Fruit fly (Drosophila melanogaster) whole organism, embryonic: ENCODE data around the gene CG33543.

Experiments
- Adf1 ChIP-seq: fragments of 200-800 bp; sonication (Bioruptor generic); IDR thresholded peaks from 2 replicates; pipeline ENCODE4 v1.3.6; 2022; ENCODE audit warnings: missing biosample characterization, missing genetic modification characterization
- CG10147 ChIP-seq: fragments of 200-800 bp; sonication (Bioruptor generic); optimal IDR thresholded peaks from 2 replicates; lab custom pipeline; 2019; ENCODE audit warnings: missing biosample characterization, mild to moderate bottlenecking, missing genetic modification characterization, moderate library complexity
- CG1024 ChIP-seq: fragments of 200-800 bp; sonication (Bioruptor generic); IDR thresholded peaks from 2 replicates; pipeline ENCODE4 v1.3.6; 2022; ENCODE audit warnings: missing biosample characterization, missing genetic modification characterization
- CG11695 ChIP-seq: fragments of 200-800 bp; sonication (Bioruptor generic); IDR thresholded peaks from 3 replicates; pipeline ENCODE4 v1.3.6; 2022; ENCODE audit warnings: missing biosample characterization, missing genetic modification characterization
- CG13287 ChIP-seq: fragments of 200-800 bp; sonication (Bioruptor generic); IDR thresholded peaks from 2 replicates; pipeline ENCODE4 v1.3.6; 2022; ENCODE audit warnings: missing biosample characterization, missing genetic modification characterization; ENCODE audit not compliant: partially characterized antibody
- CG13296 ChIP-seq: fragments of 200-800 bp; sonication (Bioruptor generic); optimal IDR thresholded peaks from 3 replicates; lab custom pipeline; 2018; ENCODE audit warnings: missing biosample characterization, mild to moderate bottlenecking, missing genetic modification characterization
- CG14050 ChIP-seq: fragments of 200-800 bp; sonication (Bioruptor generic); IDR thresholded peaks from 3 replicates; pipeline ENCODE4 v1.3.6; 2022; ENCODE audit warnings: missing biosample characterization, missing genetic modification characterization
- CG17568 ChIP-seq: fragments of 200-800 bp; sonication (Bioruptor generic); optimal IDR thresholded peaks from 2 replicates; lab custom pipeline; 2018; ENCODE audit warnings: missing biosample characterization, mild to moderate bottlenecking, missing genetic modification characterization, moderate library complexity
- CG17612 ChIP-seq: fragments of 200-800 bp; sonication (Bioruptor generic); IDR thresholded peaks from 2 replicates; pipeline ENCODE4 v1.3.6; 2022; ENCODE audit warnings: missing biosample characterization, missing genetic modification characterization
- CG17912 ChIP-seq: fragments of 200-800 bp; sonication (Bioruptor generic); optimal IDR thresholded peaks from 2 replicates; lab custom pipeline; 2018; ENCODE audit warnings: missing biosample characterization, mild to moderate bottlenecking, missing genetic modification characterization
- CG1832 ChIP-seq: fragments of 200-800 bp; sonication (Bioruptor generic); optimal IDR thresholded peaks from 2 replicates; lab custom pipeline; 2017; ENCODE audit warnings: missing biosample characterization, mild to moderate bottlenecking, missing genetic modification characterization, inconsistent platforms
- CG2202 ChIP-seq: fragments of 200-800 bp; sonication (Bioruptor generic); optimal IDR thresholded peaks from 2 replicates; lab custom pipeline; 2018; ENCODE audit warnings: missing biosample characterization, mild to moderate bottlenecking, missing genetic modification characterization
- CG30431 ChIP-seq: fragments of 200-800 bp; sonication (Bioruptor generic); optimal IDR thresholded peaks from 2 replicates; lab custom pipeline; 2017; ENCODE audit warnings: missing biosample characterization, missing genetic modification characterization
- CG3847 ChIP-seq: fragments of 200-800 bp; sonication (Bioruptor generic); IDR thresholded peaks from 2 replicates; pipeline ENCODE4 v1.3.6; 2022; ENCODE audit warnings: missing biosample characterization, missing genetic modification characterization
- CG3995 ChIP-seq: fragments of 200-800 bp; sonication (Bioruptor generic); optimal IDR thresholded peaks from 3 replicates; lab custom pipeline; 2016; ENCODE audit warnings: missing biosample characterization, missing genetic modification characterization
- CG8290 ChIP-seq, 3 experiments: fragments of 200-800 bp; sonication (Bioruptor generic); optimal IDR thresholded peaks; 2 replicates each; lab custom pipeline; 2016 to 2019; ENCODE audit warnings: missing biosample characterization in 3 of 3, missing genetic modification characterization in 3 of 3, mild to moderate bottlenecking in 2 of 3, moderate library complexity in 1 of 3
- CG9609 ChIP-seq: fragments of 200-800 bp; sonication (Bioruptor generic); optimal IDR thresholded peaks from 3 replicates; lab custom pipeline; 2016; ENCODE audit warnings: missing biosample characterization, missing genetic modification characterization
- Deaf1 ChIP-seq: fragments of 200-800 bp; optimal IDR thresholded peaks from 3 replicates; lab custom pipeline; 2019; ENCODE audit warnings: missing biosample characterization, mild to moderate bottlenecking, missing genetic modification characterization, moderate library complexity
- Dip3 ChIP-seq: fragments of 200-800 bp; sonication (Bioruptor generic); optimal IDR thresholded peaks from 3 replicates; lab custom pipeline; 2016; ENCODE audit warnings: missing biosample characterization, missing genetic modification characterization
- E2f2 ChIP-seq: fragments of 200-800 bp; sonication (Bioruptor generic); IDR thresholded peaks from 2 replicates; pipeline ENCODE4 v1.3.6; 2022; ENCODE audit warnings: missing biosample characterization, missing genetic modification characterization
- Hey ChIP-seq: fragments of 200-800 bp; sonication (Bioruptor generic); optimal IDR thresholded peaks from 3 replicates; lab custom pipeline; 2018; ENCODE audit warnings: missing biosample characterization, mild to moderate bottlenecking, missing genetic modification characterization
- Lhr ChIP-seq: fragments of 200-800 bp; sonication (Bioruptor generic); optimal IDR thresholded peaks from 3 replicates; lab custom pipeline; 2017; ENCODE audit warnings: mild to moderate bottlenecking, missing biosample characterization, missing genetic modification reagents, missing genetic modification characterization
- Neu2 ChIP-seq: fragments of 200-800 bp; sonication (Bioruptor generic); optimal IDR thresholded peaks from 3 replicates; lab custom pipeline; 2016; ENCODE audit warnings: missing biosample characterization, missing genetic modification characterization, borderline replicate concordance
- Spps ChIP-seq: fragments of 200-800 bp; sonication (Bioruptor generic); optimal IDR thresholded peaks from 2 replicates; lab custom pipeline; 2018; ENCODE audit warnings: missing biosample characterization, mild to moderate bottlenecking, missing genetic modification characterization
- Sry-β ChIP-seq: fragments of 200-800 bp; sonication (Bioruptor generic); optimal IDR thresholded peaks from 2 replicates; lab custom pipeline; 2018; ENCODE audit warnings: missing biosample characterization, mild to moderate bottlenecking, missing genetic modification characterization, moderate library complexity
- aop ChIP-seq: fragments of 200-800 bp; sonication (Bioruptor generic); IDR thresholded peaks from 2 replicates; pipeline ENCODE4 v1.3.6; 2022; ENCODE audit warnings: missing biosample characterization, missing genetic modification characterization
- ara ChIP-seq: fragments of 200-800 bp; sonication (Bioruptor generic); IDR thresholded peaks from 2 replicates; pipeline ENCODE4 v1.3.6; 2022; ENCODE audit warnings: missing biosample characterization, missing genetic modification characterization
- dmrt99B ChIP-seq: fragments of 200-800 bp; sonication (Bioruptor generic); optimal IDR thresholded peaks from 2 replicates; lab custom pipeline; 2018; ENCODE audit warnings: missing biosample characterization, mild to moderate bottlenecking, missing genetic modification characterization, moderate library complexity
- emc ChIP-seq: fragments of 200-800 bp; sonication (Bioruptor generic); optimal IDR thresholded peaks from 2 replicates; lab custom pipeline; 2016; ENCODE audit warnings: missing biosample characterization, missing genetic modification characterization
- ems ChIP-seq: fragments of 200-800 bp; sonication (Bioruptor generic); optimal IDR thresholded peaks from 3 replicates; lab custom pipeline; 2016; ENCODE audit warnings: missing biosample characterization, missing genetic modification characterization
- esg ChIP-seq: fragments of 200-800 bp; sonication (Bioruptor generic); conservative IDR thresholded peaks from 2 replicates; pipeline ENCODE4 v1.3.6; 2022; ENCODE audit warnings: missing biosample characterization, missing genetic modification characterization
- gsb-n ChIP-seq: fragments of 200-800 bp; sonication (Bioruptor generic); optimal IDR thresholded peaks from 3 replicates; lab custom pipeline; 2018; ENCODE audit warnings: missing biosample characterization, mild to moderate bottlenecking, missing genetic modification characterization
- hkb ChIP-seq, 2 experiments: fragments of 200-800 bp in 1 of 2; fragments of >200 bp in 1 of 2; sonication (Bioruptor generic) in 1 of 2; IDR thresholded peaks in 1 of 2; optimal IDR thresholded peaks in 1 of 2; 2 replicates each; pipeline versions ENCODE4 v1.3.6 to Lab custom; 2017 to 2022; ENCODE audit warnings: missing biosample characterization in 1 of 2, missing genetic modification characterization in 1 of 2
- inv ChIP-seq: fragments of 200-800 bp; sonication (Bioruptor generic); IDR thresholded peaks from 2 replicates; pipeline ENCODE4 v1.3.6; 2022; ENCODE audit warnings: missing biosample characterization, missing genetic modification characterization; ENCODE audit not compliant: partially characterized antibody
- lov ChIP-seq, 2 experiments: fragments of 200-800 bp in 1 of 2; fragments of >200 bp in 1 of 2; sonication (Bioruptor generic) in 1 of 2; IDR thresholded peaks in 1 of 2; optimal IDR thresholded peaks in 1 of 2; 2 replicates in 1 of 2; 3 replicates in 1 of 2; pipeline versions ENCODE4 v1.3.6 to Lab custom; 2017 to 2022; ENCODE audit warnings: missing biosample characterization in 1 of 2, missing genetic modification characterization in 1 of 2
- mld ChIP-seq: fragments of 200-800 bp; sonication (Bioruptor generic); IDR thresholded peaks from 3 replicates; pipeline ENCODE4 v1.3.6; 2022; ENCODE audit warnings: missing biosample characterization, missing genetic modification characterization; ENCODE audit not compliant: partially characterized antibody
- nmo ChIP-seq: fragments of 200-800 bp; sonication (Bioruptor generic); optimal IDR thresholded peaks from 2 replicates; lab custom pipeline; 2018; ENCODE audit warnings: missing biosample characterization, mild to moderate bottlenecking, missing genetic modification characterization, moderate library complexity
- odd ChIP-seq: fragments of 200-800 bp; sonication (Bioruptor generic); optimal IDR thresholded peaks from 2 replicates; lab custom pipeline; 2017; ENCODE audit warnings: missing biosample characterization, mild to moderate bottlenecking, missing genetic modification characterization
- pnt ChIP-seq: fragments of 200-800 bp; sonication (Bioruptor generic); optimal IDR thresholded peaks from 3 replicates; lab custom pipeline; 2016; ENCODE audit warnings: missing biosample characterization, missing genetic modification characterization
- shn ChIP-seq: fragments of 200-800 bp; sonication (Bioruptor generic); optimal IDR thresholded peaks from 3 replicates; lab custom pipeline; 2016; ENCODE audit warnings: missing biosample characterization, missing genetic modification characterization
- sna ChIP-seq: fragments of 200-800 bp; sonication (Bioruptor generic); IDR thresholded peaks from 2 replicates; pipeline ENCODE4 v1.3.6; 2022; ENCODE audit warnings: missing biosample characterization, missing genetic modification characterization; ENCODE audit not compliant: partially characterized antibody
- so ChIP-seq: fragments of 200-800 bp; sonication (Bioruptor generic); IDR thresholded peaks from 3 replicates; pipeline ENCODE4 v1.3.6; 2022; ENCODE audit warnings: missing biosample characterization, missing genetic modification characterization
- sob ChIP-seq: fragments of 200-800 bp; sonication (Bioruptor generic); IDR thresholded peaks from 2 replicates; pipeline ENCODE4 v1.3.6; 2022; ENCODE audit warnings: missing biosample characterization, missing genetic modification characterization
- sqz ChIP-seq: fragments of 200-800 bp; sonication (Bioruptor generic); optimal IDR thresholded peaks from 3 replicates; lab custom pipeline; 2018; ENCODE audit warnings: missing biosample characterization, mild to moderate bottlenecking, missing genetic modification characterization
- sug ChIP-seq: fragments of 200-800 bp; optimal IDR thresholded peaks from 2 replicates; lab custom pipeline; 2019; ENCODE audit warnings: missing biosample characterization, mild to moderate bottlenecking, missing genetic modification characterization, moderate library complexity
- tx ChIP-seq: fragments of 200-800 bp; sonication (Bioruptor generic); optimal IDR thresholded peaks from 2 replicates; lab custom pipeline; 2016; ENCODE audit warnings: missing biosample characterization, missing genetic modification characterization
- unpg ChIP-seq: fragments of 200-800 bp; sonication (Bioruptor generic); optimal IDR thresholded peaks from 3 replicates; lab custom pipeline; 2018; ENCODE audit warnings: missing biosample characterization, mild to moderate bottlenecking, missing genetic modification characterization, moderate library complexity
- yki ChIP-seq: fragments of >200 bp; optimal IDR thresholded peaks from 3 replicates; lab custom pipeline; 2018
- zfh1 ChIP-seq: fragments of 200-800 bp; sonication (Bioruptor generic); IDR thresholded peaks from 3 replicates; pipeline ENCODE4 v1.3.6; 2022; ENCODE audit warnings: missing biosample characterization, missing genetic modification characterization

The CG33543 gene

dm6 chr2L:2038253-2038955, 32.3 kb upstream of the CG33543 start (continued):
- no peak for TF ChIP-seq Sry-β (GFP tag; lab: Kevin White, UChicago)
- no peak for TF ChIP-seq CG13287 (GFP tag; lab: Robert Waterston, UW)
- no peak for TF ChIP-seq Deaf1 (tag; lab: Kevin White, UChicago)
- no peak for TF ChIP-seq shn
- TF ChIP-seq unpg (GFP tag; lab: Kevin White, UChicago) = peak; percentile 3
- no peak for TF ChIP-seq sna (GFP tag; lab: Robert Waterston, UW)
- TF ChIP-seq CG3995 (GFP tag; lab: Kevin White, UChicago) = peak; percentile 12
- no peak for TF ChIP-seq tx
- TF ChIP-seq inv (GFP tag; lab: Robert Waterston, UW) = no peak
- TF ChIP-seq CG1024 = no peak
- TF ChIP-seq sug (tag; lab: Kevin White, UChicago) = peak; percentile 9
- TF ChIP-seq CG17912 (GFP tag; lab: Kevin White, UChicago) = no peak
- TF ChIP-seq ems (GFP tag; lab: Kevin White, UChicago) = no peak
- no peak for TF ChIP-seq CG10147 (GFP tag; lab: Kevin White, UChicago)
- no peak for TF ChIP-seq CG8290 (GFP tag; optimal IDR thresholded peaks at IDR 0.05; lab: Kevin White, UChicago)
- no peak for TF ChIP-seq CG8290 (tag; optimal IDR thresholded peaks at IDR 0.05; lab: Kevin White, UChicago)
- TF ChIP-seq dmrt99B (tag; lab: Kevin White, UChicago) = no peak
- TF ChIP-seq lov (optimal IDR thresholded peaks at IDR 0.05; lab: Kevin White, UChicago) = no peak
- TF ChIP-seq lov (GFP tag; IDR thresholded peaks at IDR 0.05; lab: Robert Waterston, UW) = no peak
- no peak for TF ChIP-seq CG1832 (GFP tag; lab: Kevin White, UChicago)
- no peak for TF ChIP-seq Spps (tag; lab: Kevin White, UChicago)
- TF ChIP-seq E2f2 (GFP tag; lab: Robert Waterston, UW) = no peak
- no peak for TF ChIP-seq emc (GFP tag; lab: Kevin White, UChicago)
- TF ChIP-seq Dip3 = no peak
- no peak for TF ChIP-seq Hey
- TF ChIP-seq so (GFP tag; lab: Robert Waterston, UW) = no peak
- no peak for TF ChIP-seq zfh1 (GFP tag; lab: Robert Waterston, UW)
- TF ChIP-seq nmo = no peak
- TF ChIP-seq sob (GFP tag; lab: Robert Waterston, UW) = no peak
- TF ChIP-seq Lhr (GFP tag; lab: Kevin White, UChicago) = no peak
- no peak for TF ChIP-seq CG9609 (GFP tag; lab: Kevin White, UChicago)
- TF ChIP-seq sqz (GFP tag; lab: Kevin White, UChicago) = no peak
- no peak for TF ChIP-seq CG14050 (GFP tag; lab: Robert Waterston, UW)
- TF ChIP-seq mld (GFP tag; lab: Robert Waterston, UW) = no peak
- no peak for TF ChIP-seq odd (GFP tag; lab: Kevin White, UChicago)
- no peak for TF ChIP-seq ara (GFP tag; lab: Robert Waterston, UW)
- no peak for TF ChIP-seq yki (lab: Kevin White, UChicago)
- TF ChIP-seq Neu2 (GFP tag; lab: Kevin White, UChicago) = no peak
- TF ChIP-seq CG3847 (GFP tag; lab: Robert Waterston, UW) = no peak
- no peak for TF ChIP-seq hkb (optimal IDR thresholded peaks at IDR 0.05; lab: Kevin White, UChicago)
- TF ChIP-seq hkb (GFP tag; IDR thresholded peaks at IDR 0.05; lab: Robert Waterston, UW) = no peak
- no peak for TF ChIP-seq CG2202 (tag; lab: Kevin White, UChicago)
- no peak for TF ChIP-seq CG13296
- no peak for TF ChIP-seq gsb-n (tag; lab: Kevin White, UChicago)
- TF ChIP-seq esg (GFP tag; lab: Robert Waterston, UW) = no peak
- TF ChIP-seq CG17612 (GFP tag; lab: Robert Waterston, UW) = no peak
- no peak for TF ChIP-seq CG17568 (GFP tag; lab: Kevin White, UChicago)
- peak; percentile 2 for TF ChIP-seq pnt (GFP tag; lab: Kevin White, UChicago)
- no peak for TF ChIP-seq Adf1 (GFP tag; lab: Robert Waterston, UW)
- TF ChIP-seq CG30431 (GFP tag; lab: Kevin White, UChicago) = no peak
- TF ChIP-seq aop = no peak
- TF ChIP-seq CG11695 = no peak; the same call in 2 of the 3 replicates
